Worm (Caenorhabditis elegans): ENCODE results near the gene grl-13.

Gene grl-13

ce11 chrV:4364517-4364916, at the start of gene grl-13:
Gene grl-13, minus strand, starts transcription at chrV:4364617.
- no peak for TF ChIP-seq elt-1 (tag; optimal IDR thresholded peaks at IDR 0.05; ENCODE audit: borderline replicate concordance, insufficient read depth)
- TF ChIP-seq nhr-12 (tag; optimal IDR thresholded peaks at IDR 0.05), result no peak
- TF ChIP-seq bed-3 (GFP tag; optimal IDR thresholded peaks at IDR 0.05), result no peak
- no peak for TF ChIP-seq snpc-4 (tag; optimal IDR thresholded peaks at IDR 0.05)
- TF ChIP-seq nhr-2 (tag; optimal IDR thresholded peaks at IDR 0.05), result no peak

- TF ChIP-seq cnd-1 (tag; optimal IDR thresholded peaks at IDR 0.05) (no peak), elt-3 (tag; optimal IDR thresholded peaks at IDR 0.05) (no peak), hlh-1 (tag; optimal IDR thresholded peaks at IDR 0.05) (no peak), mls-2 (tag; optimal IDR thresholded peaks at IDR 0.05) (no peak), snpc-4 (tag; optimal IDR thresholded peaks at IDR 0.05) (no peak), unc-120 (tag; optimal IDR thresholded peaks at IDR 0.05; ENCODE audit: poor library complexity, severe bottlenecking) (no peak), sptf-1 (tag; optimal IDR thresholded peaks at IDR 0.05) (no peak), ceh-83 (GFP tag; optimal IDR thresholded peaks at IDR 0.05) (no peak), nhr-2 (tag; optimal IDR thresholded peaks at IDR 0.05) (no peak), ztf-11 (tag; optimal IDR thresholded peaks at IDR 0.05) (no peak), lin-13 (tag; optimal IDR thresholded peaks at IDR 0.05) (no peak)
These were observed 47.3 kb upstream of the grl-13 start, which contains the start of gene Y47D7A.17 for ce11 chrV:4411714-4412113. Gene Y47D7A.17, minus strand, starts transcription at chrV:4411814.

- TF ChIP-seq ceh-83 (GFP tag; optimal IDR thresholded peaks at IDR 0.05) (no peak), nhr-28 (tag; optimal IDR thresholded peaks at IDR 0.05) (no peak), unc-62 (GFP tag; optimal IDR thresholded peaks at IDR 0.05) (no peak), snpc-4 (tag; optimal IDR thresholded peaks at IDR 0.05) (no peak)
These were observed 46.2 kb upstream of the grl-13 start, which contains the start of gene Y47D7A.3 for ce11 chrV:4410643-4411042. Gene Y47D7A.3, plus strand, starts transcription at chrV:4410943.

- no peak for TF ChIP-seq blmp-1 (tag; optimal IDR thresholded peaks at IDR 0.05)
- TF ChIP-seq ceh-39 (tag; optimal IDR thresholded peaks at IDR 0.05), result no peak
- no peak for TF ChIP-seq mls-2 (tag; optimal IDR thresholded peaks at IDR 0.05)
- no peak for TF ChIP-seq ham-2 (GFP tag; optimal IDR thresholded peaks at IDR 0.05)
- no peak for TF ChIP-seq nhr-237 (tag; optimal IDR thresholded peaks at IDR 0.05)
- TF ChIP-seq nhr-28 (tag; optimal IDR thresholded peaks at IDR 0.05), result no peak
- TF ChIP-seq nhr-2 (tag; optimal IDR thresholded peaks at IDR 0.05), result no peak
- no peak for TF ChIP-seq elt-1 (tag; optimal IDR thresholded peaks at IDR 0.05; ENCODE audit: borderline replicate concordance, insufficient read depth)
- TF ChIP-seq unc-62 (GFP tag; optimal IDR thresholded peaks at IDR 0.05), result no peak
- no peak for TF ChIP-seq ceh-83 (GFP tag; optimal IDR thresholded peaks at IDR 0.05)
- no peak for TF ChIP-seq drap-1 (GFP tag; optimal IDR thresholded peaks at IDR 0.05)
- TF ChIP-seq ces-1 (GFP tag; optimal IDR thresholded peaks at IDR 0.05), result no peak
These were observed 43.1 kb upstream of the grl-13 start, which contains the start of gene nhr-118 for ce11 chrV:4407519-4407918. Gene nhr-118, plus strand, starts transcription at chrV:4407819.

- TF ChIP-seq elt-1 (tag; optimal IDR thresholded peaks at IDR 0.05; ENCODE audit: borderline replicate concordance, insufficient read depth) (no peak), unc-120 (tag; optimal IDR thresholded peaks at IDR 0.05; ENCODE audit: poor library complexity, severe bottlenecking) (no peak), elt-3 (tag; optimal IDR thresholded peaks at IDR 0.05) (no peak), nhr-2 (tag; optimal IDR thresholded peaks at IDR 0.05) (no peak), bed-3 (GFP tag; optimal IDR thresholded peaks at IDR 0.05) (no peak)
These were observed 37.4 kb upstream of the grl-13 start, which contains the start of gene F13A2.5 for ce11 chrV:4401865-4402264. Gene F13A2.5, minus strand, starts transcription at chrV:4401965.

ce11 chrV:4400118-4400517, 35.7 kb upstream of the grl-13 start, which contains the start of gene F13A2.4:
Gene F13A2.4, minus strand, starts transcription at chrV:4400218.
- TF ChIP-seq nhr-28 (tag; optimal IDR thresholded peaks at IDR 0.05) (no peak), ham-2 (GFP tag; optimal IDR thresholded peaks at IDR 0.05) (no peak), unc-62 (GFP tag; optimal IDR thresholded peaks at IDR 0.05) (no peak), pha-4 (tag; optimal IDR thresholded peaks at IDR 0.05) (no peak), sem-2 (GFP tag; optimal IDR thresholded peaks at IDR 0.05) (no peak), bed-3 (GFP tag; optimal IDR thresholded peaks at IDR 0.05) (no peak), elt-3 (tag; optimal IDR thresholded peaks at IDR 0.05) (no peak), unc-39 (tag; optimal IDR thresholded peaks at IDR 0.05) (no peak), ztf-11 (tag; optimal IDR thresholded peaks at IDR 0.05) (no peak), nhr-237 (tag; optimal IDR thresholded peaks at IDR 0.05) (no peak), mab-5 (tag; optimal IDR thresholded peaks at IDR 0.05) (no peak), drap-1 (GFP tag; optimal IDR thresholded peaks at IDR 0.05) (no peak), cnd-1 (tag; optimal IDR thresholded peaks at IDR 0.05) (no peak), tbx-8 (GFP tag; optimal IDR thresholded peaks at IDR 0.05) (no peak), ces-1 (GFP tag; optimal IDR thresholded peaks at IDR 0.05) (no peak), lin-32 (GFP tag; optimal IDR thresholded peaks at IDR 0.05) (no peak)

Measured in whole organism, mixed stage, embryonic.